Worm (Caenorhabditis elegans) whole organism, L4 larva: ENCODE data around the gene arrd-11.

Experiments used
- ZK546.5 ChIP-seq, 2 experiments: sonication (generic microtip); optimal IDR thresholded peaks; 2 replicates each; lab custom pipeline; 2017; ENCODE audit warnings: missing biosample characterization in 2 of 2, missing genetic modification characterization in 2 of 2
- ceh-82 ChIP-seq: sonication (generic microtip); optimal IDR thresholded peaks from 2 replicates; lab custom pipeline; 2017; ENCODE audit warnings: missing biosample characterization, missing genetic modification characterization
- dpl-1 ChIP-seq: fragments of 150-350 bp; optimal IDR thresholded peaks from 2 replicates; lab custom pipeline; 2014; ENCODE audit warnings: missing biosample characterization, missing genetic modification reagents, missing genetic modification characterization
- mdl-1 ChIP-seq, 2 experiments: fragments of 150-350 bp in 1 of 2; sonication (generic microtip) in 1 of 2; optimal IDR thresholded peaks; 2 replicates each; lab custom pipeline; 2014 to 2017; ENCODE audit warnings: missing biosample characterization in 2 of 2, missing genetic modification characterization in 2 of 2
- nhr-10 ChIP-seq: fragments of 150-350 bp; optimal IDR thresholded peaks from 2 replicates; lab custom pipeline; 2014; ENCODE audit warnings: missing biosample characterization, missing genetic modification characterization
- pqm-1 ChIP-seq: sonication (generic microtip); optimal IDR thresholded peaks from 2 replicates; lab custom pipeline; 2017; ENCODE audit warnings: missing biosample characterization, missing genetic modification characterization
- unc-39 ChIP-seq: sonication (generic microtip); optimal IDR thresholded peaks from 2 replicates; lab custom pipeline; 2017; ENCODE audit warnings: missing biosample characterization, missing genetic modification characterization
- unc-62 ChIP-seq, 3 experiments: fragments of 150-350 bp in 1 of 3; sonication (generic microtip); optimal IDR thresholded peaks in 2 of 3; peaks in 1 of 3; 1 replicate in 1 of 3; 2 replicates in 2 of 3; lab custom pipeline; 2014 to 2017; ENCODE audit warnings: missing biosample characterization in 3 of 3, missing genetic modification characterization in 3 of 3, missing genetic modification reagents in 3 of 3, missing genotype in 1 of 3

ce11 chrII:13758108-13758507 lies 5.1 kb upstream of the arrd-11 start, which contains the start of gene arrd-13:
- no peak for TF ChIP-seq mdl-1 (tag; optimal IDR thresholded peaks at IDR 0.05; lab: Kevin White, UChicago)
- TF ChIP-seq pqm-1 (tag; lab: Kevin White, UChicago), result no peak
- TF ChIP-seq unc-39 (tag; lab: Kevin White, UChicago), result no peak
- no peak for TF ChIP-seq dpl-1 (GFP tag; lab: Kevin White, UChicago)
- no peak for TF ChIP-seq nhr-10 (tag; lab: Kevin White, UChicago)
- TF ChIP-seq ZK546.5 (tag; optimal IDR thresholded peaks at IDR 0.05; lab: Kevin White, UChicago), result no peak
- no peak for TF ChIP-seq unc-62 (GFP tag; optimal IDR thresholded peaks at IDR 0.05 in 1 of 2; lab: Kevin White, UChicago)
- no peak for TF ChIP-seq unc-62 (tag; optimal IDR thresholded peaks at IDR 0.05; lab: Kevin White, UChicago)
- no peak for TF ChIP-seq ceh-82 (tag; lab: Kevin White, UChicago)
